Worm (Caenorhabditis elegans) whole organism, L4 larva: ENCODE measurements around the gene C34B4.5.

Source experiments
- F44E2.7 ChIP-seq: fragments of 200-800 bp; sonication (Bioruptor generic); IDR thresholded peaks from 2 replicates; pipeline ENCODE4 v2.1.2; 2022; ENCODE audit warnings: missing genetic modification characterization, missing compliant biosample characterization
- T26A8.4 ChIP-seq: fragments of 200-800 bp; sonication (Bioruptor generic); IDR thresholded peaks from 2 replicates; pipeline ENCODE4 v1.3.6; 2022; ENCODE audit warnings: missing genetic modification characterization, missing compliant biosample characterization
- Y48G9A.11 ChIP-seq: fragments of 200-800 bp; sonication (Bioruptor generic); IDR thresholded peaks from 2 replicates; pipeline ENCODE4 v1.3.6; 2022; ENCODE audit warnings: missing genetic modification reagents, missing genetic modification characterization, missing compliant biosample characterization
- ama-1 ChIP-seq: fragments of 150-350 bp; optimal IDR thresholded peaks from 2 replicates; lab custom pipeline; 2014; ENCODE audit warnings: inconsistent platforms, mixed read lengths
- fos-1 ChIP-seq: fragments of 150-350 bp; optimal IDR thresholded peaks from 2 replicates; lab custom pipeline; 2014; ENCODE audit warnings: missing biosample characterization, missing genetic modification characterization
- hlh-11 ChIP-seq: fragments of 200-800 bp; sonication (Bioruptor generic); optimal IDR thresholded peaks from 2 replicates; lab custom pipeline; 2018; ENCODE audit warnings: mild to moderate bottlenecking, missing genetic modification characterization, missing compliant biosample characterization
- lin-13 ChIP-seq: fragments of 150-350 bp; optimal IDR thresholded peaks from 2 replicates; lab custom pipeline; 2014; ENCODE audit warnings: missing biosample characterization, missing genetic modification reagents, missing genetic modification characterization
- php-3 ChIP-seq: fragments of 200-800 bp; sonication (Bioruptor generic); IDR thresholded peaks from 2 replicates; pipeline ENCODE4 v1.3.6; 2022; ENCODE audit warnings: missing genetic modification reagents, missing genetic modification characterization, missing compliant biosample characterization
- skn-1 ChIP-seq: fragments of 150-350 bp; optimal IDR thresholded peaks from 2 replicates; lab custom pipeline; 2014; ENCODE audit warnings: missing biosample characterization, missing genetic modification characterization

- TF ChIP-seq hlh-11: peak; percentile 90
- TF ChIP-seq lin-13 (GFP tag; lab: Kevin White, UChicago): peak; percentile 70
- TF ChIP-seq Y48G9A.11 (GFP tag; lab: Robert Waterston, UW): no peak
- TF ChIP-seq ama-1: no peak
- peak; percentile 63 for TF ChIP-seq php-3 (GFP tag; lab: Robert Waterston, UW)
- no peak for TF ChIP-seq F44E2.7 (GFP tag; lab: Robert Waterston, UW)
- TF ChIP-seq T26A8.4 (GFP tag; lab: Robert Waterston, UW): no peak; the same call in 1 of the 2 replicates
- no peak for TF ChIP-seq fos-1 (tag; lab: Kevin White, UChicago)
- no peak for TF ChIP-seq skn-1 (tag; lab: Kevin White, UChicago)
Measured at ce11 chrV:13130439-13130840, 34.7 kb downstream of the C34B4.5 start.
